Worm (Caenorhabditis elegans): Measurements from ENCODE around the gene F25E5.5.

DNA sequence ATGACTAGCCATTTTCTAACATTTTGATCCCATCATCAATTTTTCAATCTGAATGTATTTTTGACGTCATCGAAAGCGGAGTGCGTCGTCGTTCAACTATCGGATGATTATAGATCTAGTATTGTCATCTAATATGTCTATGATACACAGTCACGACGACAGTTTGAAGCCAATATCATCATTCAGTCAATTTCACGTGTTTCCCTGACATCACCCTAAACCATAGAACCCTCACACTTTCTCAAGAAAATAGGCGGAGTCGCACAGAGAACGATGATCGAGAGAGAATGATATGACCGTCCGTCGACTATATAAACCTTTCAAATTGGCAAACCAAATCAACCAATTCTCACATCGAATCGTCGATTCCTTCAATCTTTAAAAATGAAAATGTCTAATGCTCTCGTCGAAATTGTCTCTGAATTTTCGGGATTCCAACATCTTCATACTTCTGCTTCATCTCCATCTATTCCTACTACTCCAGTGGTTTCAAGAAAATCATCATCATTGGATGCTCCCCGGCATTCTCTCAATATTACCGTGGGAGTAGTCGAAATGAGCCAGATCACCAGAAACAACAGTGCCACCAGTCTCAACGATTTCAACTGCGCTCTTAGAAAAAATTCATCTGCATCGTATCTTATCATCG is 31.2 kb upstream of the F25E5.5 start, which contains the start of gene F18E3.13:
- no peak for TF ChIP-seq dao-5 (tag; optimal IDR thresholded peaks at IDR 0.05)
- no peak for TF ChIP-seq him-1 (tag; optimal IDR thresholded peaks at IDR 0.05)
- TF ChIP-seq W03F9.2 (tag; optimal IDR thresholded peaks at IDR 0.05): no peak
